Worm (Caenorhabditis elegans) whole organism, L1 larva: ENCODE data around the gene exc-15.

ENCODE experiments used
- C04F5.9 ChIP-seq: sonication (generic microtip); optimal IDR thresholded peaks from 2 replicates; lab custom pipeline; 2016; ENCODE audit warnings: missing genetic modification characterization, missing compliant biosample characterization
- Y116A8C.19 ChIP-seq: sonication (generic microtip); optimal IDR thresholded peaks from 2 replicates; lab custom pipeline; 2016; ENCODE audit warnings: missing compliant biosample characterization, missing genetic modification characterization, borderline replicate concordance
- aha-1 ChIP-seq: fragments of 150-350 bp; optimal IDR thresholded peaks from 2 replicates; lab custom pipeline; 2014; ENCODE audit warnings: missing biosample characterization, missing genetic modification characterization
- alr-1 ChIP-seq: fragments of 200-800 bp; sonication (Bioruptor generic); optimal IDR thresholded peaks from 2 replicates; lab custom pipeline; 2018; ENCODE audit warnings: borderline replicate concordance, mild to moderate bottlenecking, missing genetic modification characterization, missing compliant biosample characterization
- ama-1 ChIP-seq: fragments of 150-350 bp; optimal IDR thresholded peaks from 2 replicates; lab custom pipeline; 2014
- blmp-1 ChIP-seq: fragments of 150-350 bp; optimal IDR thresholded peaks from 2 replicates; lab custom pipeline; 2014; ENCODE audit warnings: missing biosample characterization, missing genetic modification characterization
- ceh-8 ChIP-seq: fragments of 200-800 bp; sonication (Bioruptor generic); optimal IDR thresholded peaks from 2 replicates; lab custom pipeline; 2018; ENCODE audit warnings: mild to moderate bottlenecking, missing genetic modification characterization, moderate library complexity, missing compliant biosample characterization
- ceh-82 ChIP-seq, 3 experiments: fragments of 150-350 bp in 1 of 3; sonication (generic microtip) in 2 of 3; optimal IDR thresholded peaks; 2 replicates each; lab custom pipeline; 2014 to 2017; ENCODE audit warnings: missing biosample characterization in 3 of 3, missing genetic modification characterization in 3 of 3
- ceh-88 ChIP-seq: fragments of 200-800 bp; sonication (Bioruptor generic); IDR thresholded peaks from 2 replicates; pipeline ENCODE4 v1.3.6; 2022; ENCODE audit warnings: missing genetic modification characterization, missing compliant biosample characterization
- ces-1 ChIP-seq: fragments of 150-350 bp; optimal IDR thresholded peaks from 2 replicates; lab custom pipeline; 2014; ENCODE audit warnings: missing biosample characterization, missing genetic modification reagents, missing genetic modification characterization
- dpl-1 ChIP-seq, 3 experiments: fragments of 150-350 bp in 2 of 3; sonication (generic microtip) in 1 of 3; optimal IDR thresholded peaks; 2 replicates each; lab custom pipeline; 2014 to 2017; ENCODE audit warnings: missing biosample characterization in 3 of 3, missing genetic modification characterization in 3 of 3, missing genetic modification reagents in 3 of 3
- dsc-1 ChIP-seq: sonication (generic microtip); optimal IDR thresholded peaks from 2 replicates; lab custom pipeline; 2016; ENCODE audit warnings: mild to moderate bottlenecking, missing genetic modification characterization, missing compliant biosample characterization
- efl-1 ChIP-seq, 4 experiments: fragments of 150-350 bp; optimal IDR thresholded peaks in 3 of 4; peaks in 1 of 4; 1 replicate in 1 of 4; 2 replicates in 3 of 4; lab custom pipeline; 2014; ENCODE audit warnings: missing biosample characterization in 2 of 4, missing genetic modification characterization in 2 of 4, missing genetic modification reagents in 2 of 4
- egl-13 ChIP-seq: sonication (generic microtip); optimal IDR thresholded peaks from 2 replicates; lab custom pipeline; 2016; ENCODE audit warnings: missing genotype, missing genetic modification reagents, missing genetic modification characterization, missing compliant biosample characterization
- egl-27 ChIP-seq, 2 experiments: fragments of 150-350 bp in 1 of 2; sonication (generic microtip); optimal IDR thresholded peaks; 3 replicates each; lab custom pipeline; 2017 to 2018; ENCODE audit warnings: missing biosample characterization in 2 of 2, missing genetic modification characterization in 2 of 2, missing genetic modification reagents in 2 of 2
- elt-2 ChIP-seq: sonication (generic microtip); optimal IDR thresholded peaks from 2 replicates; lab custom pipeline; 2016; ENCODE audit warnings: missing genetic modification characterization, mild to moderate bottlenecking, inconsistent platforms, missing compliant biosample characterization, missing genetic modification reagents
- elt-3 ChIP-seq, 6 experiments: fragments of 150-350 bp in 1 of 6; sonication (generic microtip); optimal IDR thresholded peaks; 2 replicates each; lab custom pipeline; 2017 to 2018; ENCODE audit warnings: missing biosample characterization in 6 of 6, missing genetic modification characterization in 6 of 6, inconsistent platforms in 1 of 6
- fkh-10 ChIP-seq: sonication (generic microtip); optimal IDR thresholded peaks from 2 replicates; lab custom pipeline; 2017; ENCODE audit warnings: missing biosample characterization, missing genetic modification reagents, missing genetic modification characterization
- fkh-8 ChIP-seq: sonication (generic microtip); optimal IDR thresholded peaks from 2 replicates; lab custom pipeline; 2016; ENCODE audit warnings: mild to moderate bottlenecking, missing genetic modification characterization, missing compliant biosample characterization
- fos-1 ChIP-seq: fragments of 150-350 bp; optimal IDR thresholded peaks from 2 replicates; lab custom pipeline; 2014; ENCODE audit warnings: missing biosample characterization, missing genetic modification characterization
- hlh-17 ChIP-seq: fragments of 200-800 bp; sonication (Bioruptor generic); optimal IDR thresholded peaks from 2 replicates; lab custom pipeline; 2018; ENCODE audit warnings: missing genetic modification characterization, mild to moderate bottlenecking, missing compliant biosample characterization, moderate library complexity, borderline replicate concordance
- hlh-4 ChIP-seq: sonication (generic microtip); optimal IDR thresholded peaks from 2 replicates; lab custom pipeline; 2016; ENCODE audit warnings: mild to moderate bottlenecking, missing genetic modification characterization, missing compliant biosample characterization
- hpl-2 ChIP-seq: fragments of 150-350 bp; optimal IDR thresholded peaks from 2 replicates; lab custom pipeline; 2014; ENCODE audit warnings: missing biosample characterization, missing genetic modification reagents, missing genetic modification characterization
- isw-1 ChIP-seq: fragments of 200-800 bp; sonication (Bioruptor generic); IDR thresholded peaks from 2 replicates; pipeline ENCODE4 v1.3.6; 2022; ENCODE audit warnings: missing genetic modification characterization, missing compliant biosample characterization
- jun-1 ChIP-seq: fragments of 150-350 bp; optimal IDR thresholded peaks from 2 replicates; lab custom pipeline; 2014; ENCODE audit warnings: missing biosample characterization, missing genetic modification reagents, missing genetic modification characterization
- lin-14 ChIP-seq: fragments of 200-800 bp; sonication (Bioruptor generic); optimal IDR thresholded peaks from 2 replicates; lab custom pipeline; 2018; ENCODE audit warnings: mild to moderate bottlenecking, missing genetic modification characterization, moderate library complexity, missing compliant biosample characterization
- lin-39 ChIP-seq: fragments of 150-350 bp; optimal IDR thresholded peaks from 2 replicates; lab custom pipeline; 2014; ENCODE audit warnings: missing biosample characterization, missing genetic modification reagents, missing genetic modification characterization
- lir-3 ChIP-seq: sonication (generic microtip); optimal IDR thresholded peaks from 2 replicates; lab custom pipeline; 2016; ENCODE audit warnings: mild to moderate bottlenecking, missing genetic modification characterization, moderate library complexity, missing compliant biosample characterization; ENCODE audit not compliant: poor library complexity
- lsy-2 ChIP-seq, 2 experiments: fragments of 150-350 bp; optimal IDR thresholded peaks; 2 replicates each; lab custom pipeline; 2014; ENCODE audit warnings: missing biosample characterization in 2 of 2, missing genetic modification characterization in 2 of 2
- mdl-1 ChIP-seq, 2 experiments: fragments of 150-350 bp; optimal IDR thresholded peaks; 2 replicates each; lab custom pipeline; 2014 to 2017; ENCODE audit warnings: missing biosample characterization in 2 of 2, missing genetic modification characterization in 2 of 2, inconsistent platforms in 1 of 2
- nhr-11 ChIP-seq: fragments of 150-350 bp; optimal IDR thresholded peaks from 2 replicates; lab custom pipeline; 2014; ENCODE audit warnings: missing biosample characterization, missing genetic modification characterization
- nhr-19 ChIP-seq: fragments of 200-800 bp; sonication (Bioruptor generic); conservative IDR thresholded peaks from 2 replicates; pipeline ENCODE4 v1.3.6; 2022; ENCODE audit warnings: missing genetic modification characterization, missing compliant biosample characterization
- nhr-71 ChIP-seq: sonication (generic microtip); optimal IDR thresholded peaks from 2 replicates; lab custom pipeline; 2016; ENCODE audit warnings: mild to moderate bottlenecking, missing genetic modification characterization, moderate library complexity, missing compliant biosample characterization
- nhr-76 ChIP-seq: sonication (generic microtip); optimal IDR thresholded peaks from 2 replicates; lab custom pipeline; 2017; ENCODE audit warnings: missing biosample characterization, missing genetic modification characterization
- nhr-77 ChIP-seq: fragments of 150-350 bp; optimal IDR thresholded peaks from 2 replicates; lab custom pipeline; 2014; ENCODE audit warnings: missing biosample characterization, missing genetic modification characterization
- nhr-84 ChIP-seq: sonication (generic microtip); optimal IDR thresholded peaks from 2 replicates; lab custom pipeline; 2017; ENCODE audit warnings: missing biosample characterization, missing genetic modification characterization
- nhr-85 ChIP-seq: sonication (generic microtip); peaks from one replicate; lab custom pipeline; 2016; ENCODE audit warnings: missing genetic modification characterization, inconsistent platforms, missing compliant biosample characterization
- pax-3 ChIP-seq: fragments of 200-800 bp; sonication (Bioruptor generic); optimal IDR thresholded peaks from 2 replicates; lab custom pipeline; 2018; ENCODE audit warnings: mild to moderate bottlenecking, missing genetic modification characterization, moderate library complexity, missing compliant biosample characterization
- pqm-1 ChIP-seq: sonication (generic microtip); optimal IDR thresholded peaks from 3 replicates; lab custom pipeline; 2017; ENCODE audit warnings: missing biosample characterization, missing genetic modification characterization
- rnt-1 ChIP-seq: sonication (generic microtip); optimal IDR thresholded peaks from 2 replicates; lab custom pipeline; 2016; ENCODE audit warnings: mild to moderate bottlenecking, missing genetic modification characterization, moderate library complexity, missing compliant biosample characterization
- snpc-4 ChIP-seq: fragments of 150-350 bp; optimal IDR thresholded peaks from 2 replicates; lab custom pipeline; 2014; ENCODE audit warnings: missing biosample characterization, missing genetic modification characterization
- snu-23 ChIP-seq: sonication (generic microtip); optimal IDR thresholded peaks from 2 replicates; lab custom pipeline; 2016; ENCODE audit warnings: missing genetic modification characterization, missing compliant biosample characterization
- sptf-1 ChIP-seq: fragments of 150-350 bp; optimal IDR thresholded peaks from 2 replicates; lab custom pipeline; 2014; ENCODE audit warnings: missing biosample characterization, missing genetic modification characterization
- sup-37 ChIP-seq: fragments of 200-800 bp; sonication (Bioruptor generic); optimal IDR thresholded peaks from 2 replicates; lab custom pipeline; 2018; ENCODE audit warnings: mild to moderate bottlenecking, missing genetic modification characterization, missing compliant biosample characterization
- tlp-1 ChIP-seq: fragments of 150-350 bp; optimal IDR thresholded peaks from 2 replicates; lab custom pipeline; 2014; ENCODE audit warnings: missing biosample characterization, missing genetic modification characterization
- unc-62 ChIP-seq: fragments of 150-350 bp; optimal IDR thresholded peaks from 2 replicates; lab custom pipeline; 2014; ENCODE audit warnings: missing biosample characterization, missing genetic modification reagents, missing genetic modification characterization
- unc-86 ChIP-seq: sonication (generic microtip); optimal IDR thresholded peaks from 2 replicates; lab custom pipeline; 2016; ENCODE audit warnings: missing genetic modification characterization, missing compliant biosample characterization
- vab-15 ChIP-seq: sonication (generic microtip); optimal IDR thresholded peaks from 2 replicates; lab custom pipeline; 2017; ENCODE audit warnings: missing genotype, mild to moderate bottlenecking, missing genetic modification characterization, missing compliant biosample characterization
- zip-4 ChIP-seq: fragments of 200-800 bp; sonication (Bioruptor generic); optimal IDR thresholded peaks from 2 replicates; lab custom pipeline; 2018; ENCODE audit warnings: mild to moderate bottlenecking, missing genetic modification characterization, moderate library complexity, missing compliant biosample characterization

Gene exc-15

ce11 chrV:4505000-4505399 is 21.7 kb downstream of the exc-15 start:
- TF ChIP-seq ces-1 = no peak

- peak; percentile 88 for TF ChIP-seq blmp-1 (tag; lab: Kevin White, UChicago)
- no peak for TF ChIP-seq elt-2
- no peak for TF ChIP-seq snpc-4 (tag; lab: Kevin White, UChicago)
- TF ChIP-seq isw-1 (GFP tag; lab: Robert Waterston, UW) = no peak
- TF ChIP-seq nhr-76 = no peak
- peak; percentile 78 for TF ChIP-seq nhr-85 (tag; lab: Kevin White, UChicago)
- no peak for TF ChIP-seq hlh-4 (tag; lab: Kevin White, UChicago)
- TF ChIP-seq pqm-1 (tag; lab: Kevin White, UChicago) = no peak
- TF ChIP-seq rnt-1 = no peak
- TF ChIP-seq ama-1 = no peak
- TF ChIP-seq nhr-77 (tag; lab: Kevin White, UChicago) = no peak
- no peak for TF ChIP-seq alr-1 (tag; lab: Kevin White, UChicago)
- no peak for TF ChIP-seq ces-1
- TF ChIP-seq hlh-17 (GFP tag; lab: Kevin White, UChicago) = no peak
- TF ChIP-seq efl-1 (optimal IDR thresholded peaks at IDR 0.05; lab: Kevin White, UChicago) = no peak
- TF ChIP-seq efl-1 (GFP tag; optimal IDR thresholded peaks at IDR 0.05 in 1 of 2; lab: Kevin White, UChicago) = peak in 1 of 2 experiments; percentile 76
- TF ChIP-seq lin-39 (tag; lab: Kevin White, UChicago) = no peak
- TF ChIP-seq snu-23 (GFP tag; lab: Kevin White, UChicago) = no peak
- no peak for TF ChIP-seq hpl-2
- no peak for TF ChIP-seq sptf-1
- no peak for TF ChIP-seq mdl-1 (tag; optimal IDR thresholded peaks at IDR 0.05; lab: Kevin White, UChicago)
- TF ChIP-seq dpl-1 (GFP tag; optimal IDR thresholded peaks at IDR 0.05; lab: Kevin White, UChicago) = no peak
- TF ChIP-seq egl-27 (tag; optimal IDR thresholded peaks at IDR 0.05; lab: Kevin White, UChicago) = no peak
- no peak for TF ChIP-seq pax-3 (tag; lab: Kevin White, UChicago)
- TF ChIP-seq lir-3 (tag; lab: Kevin White, UChicago) = no peak
- no peak for TF ChIP-seq elt-3 (tag; optimal IDR thresholded peaks at IDR 0.05; lab: Kevin White, UChicago)
- TF ChIP-seq jun-1 (tag; lab: Kevin White, UChicago) = no peak
- no peak for TF ChIP-seq zip-4 (GFP tag; lab: Kevin White, UChicago)
- no peak for TF ChIP-seq dsc-1 (tag; lab: Kevin White, UChicago)
- TF ChIP-seq ceh-88 (GFP tag; lab: Robert Waterston, UW) = no peak
- no peak for TF ChIP-seq fkh-10
- TF ChIP-seq vab-15 (tag; lab: Kevin White, UChicago) = no peak
- TF ChIP-seq C04F5.9 = no peak
- TF ChIP-seq nhr-11 (tag; lab: Kevin White, UChicago) = no peak
- TF ChIP-seq nhr-71 (tag; lab: Kevin White, UChicago) = no peak
- TF ChIP-seq fos-1 = no peak
- no peak for TF ChIP-seq aha-1 (tag; lab: Kevin White, UChicago)
- TF ChIP-seq sup-37 (GFP tag; lab: Kevin White, UChicago) = no peak
- no peak for TF ChIP-seq unc-86
- peak; percentile 40 for TF ChIP-seq lin-14 (GFP tag; lab: Kevin White, UChicago)
- TF ChIP-seq Y116A8C.19 (tag; lab: Kevin White, UChicago) = no peak
- no peak for TF ChIP-seq ceh-82 (tag; optimal IDR thresholded peaks at IDR 0.05; lab: Kevin White, UChicago)
- TF ChIP-seq unc-62 (GFP tag; lab: Kevin White, UChicago) = no peak
- peak in 1 of 2 experiments; percentile 60 for TF ChIP-seq lsy-2 (tag; optimal IDR thresholded peaks at IDR 0.05; lab: Kevin White, UChicago)
- TF ChIP-seq nhr-84 (tag; lab: Kevin White, UChicago) = no peak
- TF ChIP-seq nhr-19 (GFP tag; lab: Robert Waterston, UW) = no peak
- TF ChIP-seq ceh-8 (GFP tag; lab: Kevin White, UChicago) = no peak
- no peak for TF ChIP-seq fkh-8 (tag; lab: Kevin White, UChicago)
- peak; percentile 9 for TF ChIP-seq tlp-1 (tag; lab: Kevin White, UChicago)
- TF ChIP-seq egl-13 (tag; lab: Kevin White, UChicago) = no peak
These were observed 22.4 kb downstream of the exc-15 start for ce11 chrV:4505408-4506270.
